Worm (Caenorhabditis elegans) whole organism, L1 larva: ENCODE results near the gene ced-5.

Source experiments
- F16B12.6 ChIP-seq: fragments of 150-350 bp; optimal IDR thresholded peaks from 2 replicates; lab custom pipeline; 2014; ENCODE audit warnings: missing biosample characterization, missing genetic modification characterization
- Y116A8C.19 ChIP-seq: sonication (generic microtip); optimal IDR thresholded peaks from 2 replicates; lab custom pipeline; 2016; ENCODE audit warnings: missing compliant biosample characterization, missing genetic modification characterization, borderline replicate concordance
- aha-1 ChIP-seq: fragments of 150-350 bp; optimal IDR thresholded peaks from 2 replicates; lab custom pipeline; 2014; ENCODE audit warnings: missing biosample characterization, missing genetic modification characterization
- alr-1 ChIP-seq: fragments of 200-800 bp; sonication (Bioruptor generic); optimal IDR thresholded peaks from 2 replicates; lab custom pipeline; 2018; ENCODE audit warnings: borderline replicate concordance, mild to moderate bottlenecking, missing genetic modification characterization, missing compliant biosample characterization
- aly-2 ChIP-seq: fragments of 150-350 bp; optimal IDR thresholded peaks from 2 replicates; lab custom pipeline; 2014; ENCODE audit warnings: missing biosample characterization, missing genetic modification characterization
- ama-1 ChIP-seq: fragments of 150-350 bp; optimal IDR thresholded peaks from 2 replicates; lab custom pipeline; 2014
- blmp-1 ChIP-seq: fragments of 150-350 bp; optimal IDR thresholded peaks from 2 replicates; lab custom pipeline; 2014; ENCODE audit warnings: missing biosample characterization, missing genetic modification characterization
- ceh-63 ChIP-seq: fragments of 200-800 bp; sonication (Bioruptor generic); optimal IDR thresholded peaks from 2 replicates; lab custom pipeline; 2018; ENCODE audit warnings: mild to moderate bottlenecking, missing genetic modification characterization, missing compliant biosample characterization
- ceh-8 ChIP-seq: fragments of 200-800 bp; sonication (Bioruptor generic); optimal IDR thresholded peaks from 2 replicates; lab custom pipeline; 2018; ENCODE audit warnings: mild to moderate bottlenecking, missing genetic modification characterization, moderate library complexity, missing compliant biosample characterization
- ceh-88 ChIP-seq: fragments of 200-800 bp; sonication (Bioruptor generic); IDR thresholded peaks from 2 replicates; pipeline ENCODE4 v1.3.6; 2022; ENCODE audit warnings: missing genetic modification characterization, missing compliant biosample characterization
- ceh-90 ChIP-seq: sonication (generic microtip); optimal IDR thresholded peaks from 2 replicates; lab custom pipeline; 2016; ENCODE audit warnings: missing genetic modification characterization, missing compliant biosample characterization
- dsc-1 ChIP-seq: sonication (generic microtip); optimal IDR thresholded peaks from 2 replicates; lab custom pipeline; 2016; ENCODE audit warnings: mild to moderate bottlenecking, missing genetic modification characterization, missing compliant biosample characterization
- efl-3 ChIP-seq: fragments of 200-800 bp; sonication (Bioruptor generic); optimal IDR thresholded peaks from 2 replicates; lab custom pipeline; 2018; ENCODE audit warnings: mild to moderate bottlenecking, missing genetic modification characterization, missing compliant biosample characterization
- egl-27 ChIP-seq, 2 experiments: fragments of 150-350 bp in 1 of 2; sonication (generic microtip); optimal IDR thresholded peaks; 3 replicates each; lab custom pipeline; 2017 to 2018; ENCODE audit warnings: missing biosample characterization in 2 of 2, missing genetic modification characterization in 2 of 2, missing genetic modification reagents in 2 of 2
- elt-3 ChIP-seq, 6 experiments: fragments of 150-350 bp in 1 of 6; sonication (generic microtip); optimal IDR thresholded peaks; 2 replicates each; lab custom pipeline; 2017 to 2018; ENCODE audit warnings: missing biosample characterization in 6 of 6, missing genetic modification characterization in 6 of 6, inconsistent platforms in 1 of 6
- fkh-10 ChIP-seq: sonication (generic microtip); optimal IDR thresholded peaks from 2 replicates; lab custom pipeline; 2017; ENCODE audit warnings: missing biosample characterization, missing genetic modification reagents, missing genetic modification characterization
- fkh-4 ChIP-seq: sonication (generic microtip); optimal IDR thresholded peaks from 2 replicates; lab custom pipeline; 2016; ENCODE audit warnings: missing compliant biosample characterization, missing genetic modification characterization, borderline replicate concordance
- fkh-8 ChIP-seq: sonication (generic microtip); optimal IDR thresholded peaks from 2 replicates; lab custom pipeline; 2016; ENCODE audit warnings: mild to moderate bottlenecking, missing genetic modification characterization, missing compliant biosample characterization
- fos-1 ChIP-seq: fragments of 150-350 bp; optimal IDR thresholded peaks from 2 replicates; lab custom pipeline; 2014; ENCODE audit warnings: missing biosample characterization, missing genetic modification characterization
- grh-1 ChIP-seq: fragments of 200-800 bp; sonication (Bioruptor generic); IDR thresholded peaks from 2 replicates; pipeline ENCODE4 v1.3.6; 2022; ENCODE audit warnings: missing genetic modification reagents, missing genetic modification characterization, missing compliant biosample characterization
- hlh-4 ChIP-seq: sonication (generic microtip); optimal IDR thresholded peaks from 2 replicates; lab custom pipeline; 2016; ENCODE audit warnings: mild to moderate bottlenecking, missing genetic modification characterization, missing compliant biosample characterization
- irx-1 ChIP-seq: sonication (generic microtip); optimal IDR thresholded peaks from 2 replicates; lab custom pipeline; 2016; ENCODE audit warnings: missing genetic modification characterization, missing compliant biosample characterization
- jun-1 ChIP-seq: fragments of 150-350 bp; optimal IDR thresholded peaks from 2 replicates; lab custom pipeline; 2014; ENCODE audit warnings: missing biosample characterization, missing genetic modification reagents, missing genetic modification characterization
- lin-15B ChIP-seq: fragments of 150-350 bp; sonication (generic microtip); optimal IDR thresholded peaks from 3 replicates; lab custom pipeline; 2014; ENCODE audit warnings: missing biosample characterization, missing genetic modification characterization
- lir-3 ChIP-seq: sonication (generic microtip); optimal IDR thresholded peaks from 2 replicates; lab custom pipeline; 2016; ENCODE audit warnings: mild to moderate bottlenecking, missing genetic modification characterization, moderate library complexity, missing compliant biosample characterization; ENCODE audit not compliant: poor library complexity
- mab-9 ChIP-seq: fragments of 200-800 bp; sonication (Bioruptor generic); IDR thresholded peaks from 2 replicates; pipeline ENCODE4 v1.3.6; 2022; ENCODE audit warnings: missing genetic modification reagents, missing genetic modification characterization, missing compliant biosample characterization
- mep-1 ChIP-seq: fragments of 150-350 bp; optimal IDR thresholded peaks from 2 replicates; lab custom pipeline; 2014; ENCODE audit warnings: missing biosample characterization, missing genetic modification characterization
- nhr-11 ChIP-seq: fragments of 150-350 bp; optimal IDR thresholded peaks from 2 replicates; lab custom pipeline; 2014; ENCODE audit warnings: missing biosample characterization, missing genetic modification characterization
- nhr-19 ChIP-seq: fragments of 200-800 bp; sonication (Bioruptor generic); conservative IDR thresholded peaks from 2 replicates; pipeline ENCODE4 v1.3.6; 2022; ENCODE audit warnings: missing genetic modification characterization, missing compliant biosample characterization
- nhr-28 ChIP-seq: fragments of 150-350 bp; optimal IDR thresholded peaks from 2 replicates; lab custom pipeline; 2014; ENCODE audit warnings: missing biosample characterization, missing genetic modification characterization
- nhr-76 ChIP-seq: sonication (generic microtip); optimal IDR thresholded peaks from 2 replicates; lab custom pipeline; 2017; ENCODE audit warnings: missing biosample characterization, missing genetic modification characterization
- nhr-85 ChIP-seq: sonication (generic microtip); peaks from one replicate; lab custom pipeline; 2016; ENCODE audit warnings: missing genetic modification characterization, inconsistent platforms, missing compliant biosample characterization
- pag-3 ChIP-seq: sonication (generic microtip); optimal IDR thresholded peaks from 2 replicates; lab custom pipeline; 2017; ENCODE audit warnings: missing genetic modification characterization, mild to moderate bottlenecking, missing compliant biosample characterization, antibody characterized with exemption, borderline replicate concordance; ENCODE audit not compliant: insufficient read depth
- pqm-1 ChIP-seq: sonication (generic microtip); optimal IDR thresholded peaks from 3 replicates; lab custom pipeline; 2017; ENCODE audit warnings: missing biosample characterization, missing genetic modification characterization
- skn-1 ChIP-seq: fragments of 150-350 bp; optimal IDR thresholded peaks from 2 replicates; lab custom pipeline; 2014; ENCODE audit warnings: missing biosample characterization, missing genetic modification characterization
- sox-4 ChIP-seq: sonication (generic microtip); optimal IDR thresholded peaks from 2 replicates; lab custom pipeline; 2016; ENCODE audit warnings: missing genetic modification characterization, missing compliant biosample characterization
- sup-37 ChIP-seq: fragments of 200-800 bp; sonication (Bioruptor generic); optimal IDR thresholded peaks from 2 replicates; lab custom pipeline; 2018; ENCODE audit warnings: mild to moderate bottlenecking, missing genetic modification characterization, missing compliant biosample characterization
- tbx-2 ChIP-seq: sonication (generic microtip); optimal IDR thresholded peaks from 2 replicates; lab custom pipeline; 2016; ENCODE audit warnings: missing genetic modification characterization, missing compliant biosample characterization
- tlp-1 ChIP-seq: fragments of 150-350 bp; optimal IDR thresholded peaks from 2 replicates; lab custom pipeline; 2014; ENCODE audit warnings: missing biosample characterization, missing genetic modification characterization
- unc-130 ChIP-seq: fragments of 150-350 bp; optimal IDR thresholded peaks from 2 replicates; lab custom pipeline; 2017; ENCODE audit warnings: missing biosample characterization, missing genetic modification characterization, inconsistent platforms
- unc-30 ChIP-seq: sonication (generic microtip); optimal IDR thresholded peaks from 2 replicates; lab custom pipeline; 2017; ENCODE audit warnings: missing biosample characterization, missing genetic modification characterization
- unc-86 ChIP-seq: sonication (generic microtip); optimal IDR thresholded peaks from 2 replicates; lab custom pipeline; 2016; ENCODE audit warnings: missing genetic modification characterization, missing compliant biosample characterization
- zip-4 ChIP-seq: fragments of 200-800 bp; sonication (Bioruptor generic); optimal IDR thresholded peaks from 2 replicates; lab custom pipeline; 2018; ENCODE audit warnings: mild to moderate bottlenecking, missing genetic modification characterization, moderate library complexity, missing compliant biosample characterization
- ztf-11 ChIP-seq, 2 experiments: sonication (generic microtip); optimal IDR thresholded peaks; 2 replicates each; lab custom pipeline; 2016 to 2017; ENCODE audit warnings: missing genetic modification characterization in 2 of 2, missing biosample characterization in 1 of 2, missing compliant biosample characterization in 1 of 2

ced-5 gene

ce11 chrIV:10481695-10482094, 2.2 kb upstream of the ced-5 start, which contains the start of gene egl-21 (continued):
- TF ChIP-seq blmp-1 (tag; lab: Kevin White, UChicago) (no peak), unc-130 (tag; lab: Kevin White, UChicago) (no peak), fkh-4 (tag; lab: Kevin White, UChicago) (no peak), mep-1 (tag; lab: Kevin White, UChicago) (peak; percentile 45), mab-9 (GFP tag; lab: Robert Waterston, UW) (no peak), ceh-8 (peak; percentile 0), ztf-11 (tag; optimal IDR thresholded peaks at IDR 0.05; lab: Kevin White, UChicago) (peak in 1 of 2 experiments; percentile 18), ceh-88 (no peak), grh-1 (no peak), aha-1 (tag; lab: Kevin White, UChicago) (no peak), tbx-2 (tag; lab: Kevin White, UChicago) (peak; percentile 63), jun-1 (tag; lab: Kevin White, UChicago) (peak; percentile 70), aly-2 (tag; lab: Kevin White, UChicago) (no peak), efl-3 (GFP tag; lab: Kevin White, UChicago) (no peak), fkh-8 (peak; percentile 95), nhr-19 (GFP tag; lab: Robert Waterston, UW) (peak; percentile 15; the same call in 1 of the 2 replicates), irx-1 (tag; lab: Kevin White, UChicago) (no peak), ama-1 (lab: Kevin White, UChicago) (no peak), unc-30 (no peak), F16B12.6 (no peak), sox-4 (tag; lab: Kevin White, UChicago) (peak; percentile 23), tlp-1 (tag; lab: Kevin White, UChicago) (no peak), elt-3 (tag; optimal IDR thresholded peaks at IDR 0.05; lab: Kevin White, UChicago) (no peak), ceh-90 (tag; lab: Kevin White, UChicago) (no peak), skn-1 (tag; lab: Kevin White, UChicago) (peak; percentile 37), egl-27 (tag; optimal IDR thresholded peaks at IDR 0.05; lab: Kevin White, UChicago) (no peak), nhr-85 (tag; lab: Kevin White, UChicago) (no peak), unc-86 (peak; percentile 82), Y116A8C.19 (tag; lab: Kevin White, UChicago) (no peak), fkh-10 (GFP tag; lab: Kevin White, UChicago) (peak; percentile 82), lin-15B (tag; lab: Kevin White, UChicago) (no peak), hlh-4 (tag; lab: Kevin White, UChicago) (no peak), nhr-28 (tag; lab: Kevin White, UChicago) (no peak), sup-37 (GFP tag; lab: Kevin White, UChicago) (no peak), alr-1 (tag; lab: Kevin White, UChicago) (no peak), fos-1 (tag; lab: Kevin White, UChicago) (peak; percentile 14)

DNA sequence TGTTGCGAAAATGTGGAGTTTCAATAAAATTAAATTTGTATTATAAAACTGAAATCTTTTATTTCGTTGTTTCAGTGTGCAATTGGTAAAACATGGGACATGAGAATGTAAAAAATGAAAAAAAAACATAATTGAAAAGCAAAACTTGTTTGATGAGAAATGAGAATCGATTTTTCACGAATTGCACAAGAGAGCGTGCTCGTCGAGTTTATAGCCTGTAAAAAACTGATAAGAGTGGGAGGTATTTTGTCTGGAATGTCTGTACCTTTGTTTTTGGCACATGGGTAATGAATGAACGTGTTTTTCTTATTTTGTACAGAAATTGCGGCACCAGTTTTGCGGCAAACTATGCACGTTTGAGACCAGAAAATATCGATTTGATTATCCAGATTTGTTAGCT, 1.3 kb upstream of the ced-5 start:
- TF ChIP-seq nhr-11 (tag; lab: Kevin White, UChicago), result no peak
- no peak for TF ChIP-seq nhr-76 (tag; lab: Kevin White, UChicago)
- TF ChIP-seq lir-3 (tag; lab: Kevin White, UChicago), result no peak
- TF ChIP-seq pag-3, result no peak
- TF ChIP-seq mep-1 (tag; lab: Kevin White, UChicago), result no peak
- peak; percentile 48 for TF ChIP-seq pqm-1
- no peak for TF ChIP-seq tlp-1 (tag; lab: Kevin White, UChicago)
- TF ChIP-seq, all 84 proteins: peak for 1

- peak; percentile 98 for TF ChIP-seq dsc-1
- TF ChIP-seq zip-4, result no peak
- no peak for TF ChIP-seq ceh-63 (GFP tag; lab: Kevin White, UChicago)
- TF ChIP-seq fkh-4 (tag; lab: Kevin White, UChicago), result peak; percentile 88
- TF ChIP-seq, all 84 proteins: peak for 2
These were observed 5.5 kb downstream of the ced-5 start for ce11 chrIV:10489409-10489808.
